Worm (Caenorhabditis elegans) whole organism, young adult: ENCODE measurements around the gene nos-3.

Experiments used
- C17E4.6 ChIP-seq: fragments of 200-800 bp; sonication (Bioruptor generic); IDR thresholded peaks from 2 replicates; pipeline ENCODE4 v1.3.6; 2022; ENCODE audit warnings: missing genetic modification reagents, missing genetic modification characterization, missing compliant biosample characterization
- F10E7.11 ChIP-seq: sonication (generic microtip); optimal IDR thresholded peaks from 2 replicates; lab custom pipeline; 2017; ENCODE audit warnings: mild to moderate bottlenecking, missing genetic modification characterization, moderate library complexity, missing compliant biosample characterization
- F22D6.2 ChIP-seq: sonication (generic microtip); optimal IDR thresholded peaks from 2 replicates; lab custom pipeline; 2016; ENCODE audit warnings: mild to moderate bottlenecking, missing genetic modification characterization, missing compliant biosample characterization
- F33H1.4 ChIP-seq: fragments of 200-800 bp; sonication (Bioruptor generic); IDR thresholded peaks from 2 replicates; pipeline ENCODE4 v1.3.6; 2022; ENCODE audit warnings: missing genetic modification reagents, missing genetic modification characterization, missing compliant biosample characterization
- F37B4.10 ChIP-seq: fragments of 200-800 bp; sonication (Bioruptor generic); IDR thresholded peaks from 2 replicates; pipeline ENCODE4 v1.3.6; 2022; ENCODE audit warnings: missing genetic modification characterization, missing compliant biosample characterization
- F39B2.1 ChIP-seq: fragments of 200-800 bp; sonication (Bioruptor generic); IDR thresholded peaks from 2 replicates; pipeline ENCODE4 v1.3.6; 2022; ENCODE audit warnings: missing genetic modification reagents, missing genetic modification characterization, missing compliant biosample characterization
- F57A8.1 ChIP-seq: fragments of 200-800 bp; sonication (Bioruptor generic); optimal IDR thresholded peaks from 2 replicates; lab custom pipeline; 2018; ENCODE audit warnings: mild to moderate bottlenecking, missing genetic modification characterization, moderate library complexity, missing compliant biosample characterization
- T26A5.8 ChIP-seq: sonication (generic microtip); optimal IDR thresholded peaks from 2 replicates; lab custom pipeline; 2016; ENCODE audit warnings: missing genetic modification characterization, missing compliant biosample characterization
- Y53F4B.3 ChIP-seq: fragments of 200-800 bp; sonication (Bioruptor generic); IDR thresholded peaks from 2 replicates; pipeline ENCODE4 v1.3.6; 2022; ENCODE audit warnings: missing genetic modification reagents, missing genetic modification characterization, missing compliant biosample characterization
- ZK185.1 ChIP-seq: sonication (generic microtip); optimal IDR thresholded peaks from 2 replicates; lab custom pipeline; 2016; ENCODE audit warnings: mild to moderate bottlenecking, missing genetic modification characterization, missing compliant biosample characterization; ENCODE audit not compliant: poor library complexity, severe bottlenecking
- ama-1 ChIP-seq, 3 experiments: fragments of 150-350 bp in 1 of 3; sonication (generic microtip) in 2 of 3; optimal IDR thresholded peaks; 2 replicates each; lab custom pipeline; 2014 to 2018; ENCODE audit warnings: missing biosample characterization in 2 of 3, missing genetic modification characterization in 2 of 3, missing genetic modification reagents in 2 of 3
- attf-5 ChIP-seq: fragments of 200-800 bp; sonication (Bioruptor generic); optimal IDR thresholded peaks from 2 replicates; lab custom pipeline; 2018; ENCODE audit warnings: mild to moderate bottlenecking, missing genetic modification characterization, missing compliant biosample characterization
- attf-6 ChIP-seq: fragments of 200-800 bp; sonication (Bioruptor generic); IDR thresholded peaks from 2 replicates; pipeline ENCODE4 v1.3.6; 2022; ENCODE audit warnings: missing genetic modification reagents, missing genetic modification characterization, missing compliant biosample characterization
- bed-1 ChIP-seq: fragments of 200-800 bp; sonication (Bioruptor generic); IDR thresholded peaks from 2 replicates; pipeline ENCODE4 v1.3.6; 2022; ENCODE audit warnings: missing genetic modification reagents, missing genetic modification characterization, missing compliant biosample characterization
- cebp-1 ChIP-seq, 2 experiments: fragments of 200-800 bp in 1 of 2; sonication (Bioruptor generic) in 1 of 2; sonication (generic microtip) in 1 of 2; IDR thresholded peaks in 1 of 2; optimal IDR thresholded peaks in 1 of 2; 2 replicates each; pipeline versions ENCODE4 v1.3.6 to Lab custom; 2017 to 2022; ENCODE audit warnings: missing compliant biosample characterization in 2 of 2, missing genetic modification characterization in 2 of 2, mild to moderate bottlenecking in 1 of 2, missing genetic modification reagents in 1 of 2, moderate library complexity in 1 of 2
- ceh-100 ChIP-seq: fragments of 200-800 bp; sonication (Bioruptor generic); IDR thresholded peaks from 2 replicates; pipeline ENCODE4 v1.3.6; 2022; ENCODE audit warnings: missing genetic modification reagents, missing genetic modification characterization, missing compliant biosample characterization
- ceh-27 ChIP-seq: fragments of 200-800 bp; sonication (Bioruptor generic); optimal IDR thresholded peaks from 2 replicates; lab custom pipeline; 2018; ENCODE audit warnings: mild to moderate bottlenecking, missing genetic modification characterization, moderate library complexity, missing compliant biosample characterization
- ceh-58 ChIP-seq: fragments of 200-800 bp; sonication (Bioruptor generic); IDR thresholded peaks from 2 replicates; pipeline ENCODE4 v1.3.6; 2022; ENCODE audit warnings: missing genetic modification characterization, missing compliant biosample characterization
- ceh-79 ChIP-seq: sonication (generic microtip); optimal IDR thresholded peaks from 2 replicates; lab custom pipeline; 2017; ENCODE audit warnings: mild to moderate bottlenecking, missing genetic modification characterization, missing compliant biosample characterization
- chd-7 ChIP-seq: sonication (generic microtip); optimal IDR thresholded peaks from 2 replicates; lab custom pipeline; 2016; ENCODE audit warnings: mild to moderate bottlenecking, missing genetic modification characterization, moderate library complexity, missing compliant biosample characterization
- dpff-1 ChIP-seq: sonication (generic microtip); optimal IDR thresholded peaks from 2 replicates; lab custom pipeline; 2017; ENCODE audit warnings: mild to moderate bottlenecking, missing genetic modification characterization, missing compliant biosample characterization
- ets-4 ChIP-seq: fragments of 200-800 bp; sonication (Bioruptor generic); optimal IDR thresholded peaks from 2 replicates; lab custom pipeline; 2018; ENCODE audit warnings: mild to moderate bottlenecking, missing genetic modification characterization, missing compliant biosample characterization
- hmg-1.2 ChIP-seq: fragments of 200-800 bp; sonication (Bioruptor generic); IDR thresholded peaks from 2 replicates; pipeline ENCODE4 v1.3.6; 2022; ENCODE audit warnings: missing genetic modification reagents, missing genetic modification characterization, missing compliant biosample characterization
- hmg-20 ChIP-seq: fragments of 200-800 bp; sonication (Bioruptor generic); IDR thresholded peaks from 2 replicates; pipeline ENCODE4 v1.3.6; 2022; ENCODE audit warnings: missing genetic modification reagents, missing genetic modification characterization, missing compliant biosample characterization
- hrde-1 ChIP-seq: sonication (generic microtip); optimal IDR thresholded peaks from 2 replicates; lab custom pipeline; 2016; ENCODE audit warnings: missing genetic modification characterization, mild to moderate bottlenecking, missing compliant biosample characterization, moderate library complexity, missing genotype, missing genetic modification reagents, borderline replicate concordance
- lag-1 ChIP-seq: fragments of 200-800 bp; sonication (Bioruptor generic); IDR thresholded peaks from 2 replicates; pipeline ENCODE4 v1.3.6; 2022; ENCODE audit warnings: missing genetic modification reagents, missing genetic modification characterization, missing compliant biosample characterization
- madf-3 ChIP-seq: fragments of 200-800 bp; sonication (Bioruptor generic); IDR thresholded peaks from 2 replicates; pipeline ENCODE4 v1.3.6; 2022; ENCODE audit warnings: missing genetic modification reagents, missing genetic modification characterization, missing compliant biosample characterization
- mxl-1 ChIP-seq: sonication (generic microtip); optimal IDR thresholded peaks from 2 replicates; lab custom pipeline; 2016; ENCODE audit warnings: missing genetic modification characterization, missing compliant biosample characterization
- nfya-2 ChIP-seq: fragments of 200-800 bp; sonication (Bioruptor generic); IDR thresholded peaks from 2 replicates; pipeline ENCODE4 v1.3.6; 2022; ENCODE audit warnings: missing genetic modification reagents, missing genetic modification characterization, missing compliant biosample characterization
- nfyb-1 ChIP-seq: fragments of 200-800 bp; sonication (Bioruptor generic); IDR thresholded peaks from 2 replicates; pipeline ENCODE4 v1.3.6; 2022; ENCODE audit warnings: missing genetic modification reagents, missing genetic modification characterization, missing compliant biosample characterization
- nhr-120 ChIP-seq: fragments of 200-800 bp; sonication (Bioruptor generic); IDR thresholded peaks from 2 replicates; pipeline ENCODE4 v1.3.6; 2022; ENCODE audit warnings: missing genetic modification characterization, missing compliant biosample characterization
- nhr-179 ChIP-seq: sonication (generic microtip); optimal IDR thresholded peaks from 2 replicates; lab custom pipeline; 2016; ENCODE audit warnings: mild to moderate bottlenecking, missing genetic modification characterization, missing compliant biosample characterization
- rcor-1 ChIP-seq: fragments of 200-800 bp; sonication (Bioruptor generic); IDR thresholded peaks from 2 replicates; pipeline ENCODE4 v1.3.6; 2022; ENCODE audit warnings: missing genetic modification reagents, missing genetic modification characterization, missing compliant biosample characterization
- rec-8 ChIP-seq, 2 experiments: sonication (generic microtip); optimal IDR thresholded peaks; 2 replicates each; lab custom pipeline; 2016; ENCODE audit warnings: mild to moderate bottlenecking in 2 of 2, missing genetic modification characterization in 2 of 2, missing genetic modification reagents in 2 of 2, missing genotype in 2 of 2, missing biosample characterization in 1 of 2, missing compliant biosample characterization in 1 of 2, moderate library complexity in 1 of 2
- rpc-1 ChIP-seq, 2 experiments: fragments of 150-350 bp in 1 of 2; sonication (generic microtip) in 1 of 2; optimal IDR thresholded peaks; 2 replicates each; lab custom pipeline; 2014 to 2018; ENCODE audit warnings: missing biosample characterization in 1 of 2, missing genetic modification characterization in 1 of 2, missing genetic modification reagents in 1 of 2, missing genotype in 1 of 2
- tbp1 ChIP-seq: fragments of 200-800 bp; sonication (Bioruptor generic); optimal IDR thresholded peaks from 2 replicates; lab custom pipeline; 2018; ENCODE audit warnings: mild to moderate bottlenecking, missing genetic modification characterization, missing compliant biosample characterization
- tbx-9 ChIP-seq: sonication (generic microtip); optimal IDR thresholded peaks from 2 replicates; lab custom pipeline; 2016; ENCODE audit warnings: borderline replicate concordance, missing genetic modification characterization, inconsistent platforms, missing compliant biosample characterization
- unc-62 ChIP-seq: fragments of 150-350 bp; optimal IDR thresholded peaks from 2 replicates; lab custom pipeline; 2014; ENCODE audit warnings: missing biosample characterization, missing genetic modification reagents, missing genetic modification characterization
- zim-3 ChIP-seq: sonication (generic microtip); optimal IDR thresholded peaks from 2 replicates; lab custom pipeline; 2017; ENCODE audit warnings: mild to moderate bottlenecking, missing genetic modification characterization, moderate library complexity, missing compliant biosample characterization
- ztf-18 ChIP-seq: sonication (generic microtip); optimal IDR thresholded peaks from 2 replicates; lab custom pipeline; 2016; ENCODE audit warnings: missing genotype, mild to moderate bottlenecking, missing genetic modification characterization, missing compliant biosample characterization
- ztf-22 ChIP-seq: fragments of 200-800 bp; sonication (Bioruptor generic); optimal IDR thresholded peaks from 2 replicates; lab custom pipeline; 2018; ENCODE audit warnings: mild to moderate bottlenecking, missing genetic modification characterization, moderate library complexity, missing compliant biosample characterization
- ztf-25 ChIP-seq: fragments of 200-800 bp; sonication (Bioruptor generic); IDR thresholded peaks from 2 replicates; pipeline ENCODE4 v1.3.6; 2022; ENCODE audit warnings: missing genetic modification reagents, missing genetic modification characterization, missing compliant biosample characterization

The nos-3 gene

ce11 chrII:9769797-9770520 lies 23.8 kb downstream of the nos-3 start, which contains the start of gene aqp-10 (continued):
- 0 out of 2 replicates have a peak, but pooled peaks have one; percentile 41 for TF ChIP-seq nfyb-1 (GFP tag; lab: Robert Waterston, UW)
- TF ChIP-seq, all 124 proteins: peak for 20

- TF ChIP-seq ceh-100, result no peak
- TF ChIP-seq F10E7.11 (tag; lab: Kevin White, UChicago), result no peak
- TF ChIP-seq nfya-2, result no peak
- TF ChIP-seq ceh-79 (tag; lab: Kevin White, UChicago), result no peak
- TF ChIP-seq bed-1 (GFP tag; lab: Robert Waterston, UW), result no peak
- no peak for TF ChIP-seq rcor-1
- TF ChIP-seq ztf-22 (GFP tag; lab: Kevin White, UChicago), result no peak
- no peak for TF ChIP-seq attf-5 (GFP tag; lab: Kevin White, UChicago)
- TF ChIP-seq lag-1 (GFP tag; lab: Robert Waterston, UW), result no peak
- no peak for TF ChIP-seq hmg-1.2 (GFP tag; lab: Robert Waterston, UW)
- TF ChIP-seq cebp-1 (GFP tag; IDR thresholded peaks at IDR 0.05; lab: Robert Waterston, UW), result no peak
- no peak for TF ChIP-seq cebp-1 (tag; optimal IDR thresholded peaks at IDR 0.05; lab: Kevin White, UChicago)
- TF ChIP-seq ztf-25 (GFP tag; lab: Robert Waterston, UW), result no peak
- TF ChIP-seq attf-6 (GFP tag; lab: Robert Waterston, UW), result no peak
- TF ChIP-seq unc-62, result no peak
- no peak for TF ChIP-seq ceh-58 (GFP tag; lab: Robert Waterston, UW)
- no peak for TF ChIP-seq hmg-20 (GFP tag; lab: Robert Waterston, UW)
- no peak for TF ChIP-seq Y53F4B.3 (GFP tag; lab: Robert Waterston, UW)
- no peak for TF ChIP-seq tbx-9
- TF ChIP-seq hrde-1 (tag; lab: Kevin White, UChicago), result no peak
These were observed 27.9 kb downstream of the nos-3 start, which contains the start of gene ZK1321.4 for ce11 chrII:9773892-9774581. ZK1321.4 (minus strand) TSS chrII:9773942.

- TF ChIP-seq tbx-9, result no peak
- TF ChIP-seq F33H1.4 (GFP tag; lab: Robert Waterston, UW), result peak; percentile 53
- TF ChIP-seq C17E4.6 (GFP tag; lab: Robert Waterston, UW), result 0 out of 2 replicates have a peak, but pooled peaks have one; percentile 56
- no peak for TF ChIP-seq ama-1 (optimal IDR thresholded peaks at IDR 0.05; lab: Kevin White, UChicago)
- peak; percentile 87 to 89 for TF ChIP-seq ama-1 (GFP tag; optimal IDR thresholded peaks at IDR 0.05; lab: Kevin White, UChicago)
- TF ChIP-seq T26A5.8 (tag; lab: Kevin White, UChicago), result no peak
- no peak for TF ChIP-seq ets-4
- TF ChIP-seq nhr-179 (tag; lab: Kevin White, UChicago), result no peak
- TF ChIP-seq F37B4.10 (GFP tag; lab: Robert Waterston, UW), result no peak
- no peak for TF ChIP-seq dpff-1 (tag; lab: Kevin White, UChicago)
- peak; percentile 78 for TF ChIP-seq ceh-27 (GFP tag; lab: Kevin White, UChicago)
- 0 out of 2 replicates have a peak, but pooled peaks have one; percentile 68 for TF ChIP-seq madf-3 (GFP tag; lab: Robert Waterston, UW)
- TF ChIP-seq ztf-18 (tag; lab: Kevin White, UChicago), result peak; percentile 65
- peak; percentile 88 for TF ChIP-seq ZK185.1 (tag; lab: Kevin White, UChicago)
- TF ChIP-seq rec-8 (tag; optimal IDR thresholded peaks at IDR 0.05; lab: Kevin White, UChicago), result peak; percentile 33 to 82
- TF ChIP-seq mxl-1 (tag; lab: Kevin White, UChicago), result peak; percentile 81
- TF ChIP-seq nhr-120, result no peak
- TF ChIP-seq ztf-25 (GFP tag; lab: Robert Waterston, UW), result peak; percentile 76; the same call in 1 of the 2 replicates
- peak; percentile 97 for TF ChIP-seq tbp1 (GFP tag; lab: Kevin White, UChicago)
- peak; percentile 75 for TF ChIP-seq zim-3 (tag; lab: Kevin White, UChicago)
- peak; percentile 95 for TF ChIP-seq rpc-1 (optimal IDR thresholded peaks at IDR 0.05; lab: Kevin White, UChicago)
- peak; percentile 91 for TF ChIP-seq rpc-1 (tag; optimal IDR thresholded peaks at IDR 0.05; lab: Kevin White, UChicago)
- no peak for TF ChIP-seq F39B2.1 (GFP tag; lab: Robert Waterston, UW)
- no peak for TF ChIP-seq F57A8.1 (GFP tag; lab: Kevin White, UChicago)
- TF ChIP-seq F22D6.2, result no peak
- peak; percentile 67 for TF ChIP-seq chd-7 (tag; lab: Kevin White, UChicago)
These were observed 28.5 kb downstream of the nos-3 start for ce11 chrII:9774653-9775052.
